Worm (Caenorhabditis elegans) whole organism, late embryonic: ENCODE data around the gene prp-18.

Experiments
- C38D4.7 ChIP-seq: fragments of 200-800 bp; sonication (Bioruptor generic); optimal IDR thresholded peaks from 2 replicates; lab custom pipeline; 2018; ENCODE audit warnings: mild to moderate bottlenecking, missing genetic modification characterization, moderate library complexity, missing compliant biosample characterization
- F13H6.1 ChIP-seq: sonication (generic microtip); optimal IDR thresholded peaks from 2 replicates; lab custom pipeline; 2016; ENCODE audit warnings: missing genetic modification characterization, missing compliant biosample characterization
- K09A11.1 ChIP-seq: sonication (generic microtip); optimal IDR thresholded peaks from 2 replicates; lab custom pipeline; 2017; ENCODE audit warnings: antibody characterized with exemption, mild to moderate bottlenecking, missing genetic modification characterization, missing compliant biosample characterization; ENCODE audit not compliant: insufficient read depth
- T23F11.4 ChIP-seq: fragments of 200-800 bp; sonication (Bioruptor generic); optimal IDR thresholded peaks from 2 replicates; lab custom pipeline; 2018; ENCODE audit warnings: mild to moderate bottlenecking, missing genetic modification characterization, missing compliant biosample characterization
- Y22D7AL.16 ChIP-seq: sonication (generic microtip); optimal IDR thresholded peaks from 2 replicates; lab custom pipeline; 2016; ENCODE audit warnings: missing genetic modification characterization, missing compliant biosample characterization
- ahr-1 ChIP-seq: sonication (generic microtip); optimal IDR thresholded peaks from 2 replicates; lab custom pipeline; 2016; ENCODE audit warnings: missing genetic modification characterization, missing compliant biosample characterization
- ama-1 ChIP-seq: fragments of 150-350 bp; optimal IDR thresholded peaks from 2 replicates; lab custom pipeline; 2014
- ceh-14 ChIP-seq: sonication (generic microtip); optimal IDR thresholded peaks from 2 replicates; lab custom pipeline; 2016; ENCODE audit warnings: missing genotype, missing genetic modification characterization, missing compliant biosample characterization
- ceh-18 ChIP-seq: sonication (generic microtip); optimal IDR thresholded peaks from 2 replicates; lab custom pipeline; 2016; ENCODE audit warnings: missing genetic modification characterization, missing compliant biosample characterization
- ceh-19 ChIP-seq: fragments of 200-800 bp; sonication (Bioruptor generic); optimal IDR thresholded peaks from 2 replicates; lab custom pipeline; 2018; ENCODE audit warnings: mild to moderate bottlenecking, missing genetic modification characterization, missing compliant biosample characterization
- ceh-2 ChIP-seq: sonication (generic microtip); optimal IDR thresholded peaks from 2 replicates; lab custom pipeline; 2016; ENCODE audit warnings: missing genotype, missing genetic modification characterization, missing compliant biosample characterization
- ceh-22 ChIP-seq: sonication (generic microtip); optimal IDR thresholded peaks from 2 replicates; lab custom pipeline; 2017; ENCODE audit warnings: missing biosample characterization, missing genetic modification characterization
- ceh-24 ChIP-seq: sonication (generic microtip); optimal IDR thresholded peaks from 2 replicates; lab custom pipeline; 2016; ENCODE audit warnings: mild to moderate bottlenecking, missing genetic modification characterization, missing compliant biosample characterization
- ceh-30 ChIP-seq: fragments of 150-350 bp; optimal IDR thresholded peaks from 2 replicates; lab custom pipeline; 2014; ENCODE audit warnings: missing biosample characterization, missing genetic modification characterization
- ceh-31 ChIP-seq: sonication (generic microtip); optimal IDR thresholded peaks from 2 replicates; lab custom pipeline; 2016; ENCODE audit warnings: missing genetic modification characterization, missing compliant biosample characterization
- ceh-34 ChIP-seq: sonication (generic microtip); optimal IDR thresholded peaks from 2 replicates; lab custom pipeline; 2016; ENCODE audit warnings: mild to moderate bottlenecking, missing genetic modification characterization, missing compliant biosample characterization
- ceh-45 ChIP-seq: fragments of 200-800 bp; sonication (Bioruptor generic); IDR thresholded peaks from 2 replicates; pipeline ENCODE4 v1.3.6; 2022; ENCODE audit warnings: missing genetic modification reagents, missing genetic modification characterization, missing compliant biosample characterization
- ceh-48 ChIP-seq: sonication (generic microtip); optimal IDR thresholded peaks from 2 replicates; lab custom pipeline; 2016; ENCODE audit warnings: missing genetic modification characterization, inconsistent platforms, missing compliant biosample characterization
- ceh-6 ChIP-seq: fragments of 200-800 bp; sonication (Bioruptor generic); optimal IDR thresholded peaks from 2 replicates; lab custom pipeline; 2018; ENCODE audit warnings: mild to moderate bottlenecking, missing genetic modification characterization, missing compliant biosample characterization
- ceh-9 ChIP-seq: sonication (generic microtip); optimal IDR thresholded peaks from 2 replicates; lab custom pipeline; 2016; ENCODE audit warnings: mild to moderate bottlenecking, missing genetic modification characterization, inconsistent platforms, missing compliant biosample characterization
- dmd-4 ChIP-seq: sonication (generic microtip); optimal IDR thresholded peaks from 2 replicates; lab custom pipeline; 2016; ENCODE audit warnings: borderline replicate concordance, missing genetic modification characterization, missing compliant biosample characterization
- eyg-1 ChIP-seq: sonication (generic microtip); optimal IDR thresholded peaks from 2 replicates; lab custom pipeline; 2016; ENCODE audit warnings: missing genotype, missing genetic modification characterization, missing compliant biosample characterization
- fax-1 ChIP-seq: sonication (generic microtip); optimal IDR thresholded peaks from 2 replicates; lab custom pipeline; 2016; ENCODE audit warnings: missing genotype, missing genetic modification characterization, missing compliant biosample characterization
- fkh-10 ChIP-seq: fragments of 150-350 bp; optimal IDR thresholded peaks from 2 replicates; lab custom pipeline; 2014; ENCODE audit warnings: missing biosample characterization, missing genetic modification reagents, missing genetic modification characterization
- fkh-6 ChIP-seq: sonication (generic microtip); optimal IDR thresholded peaks from 2 replicates; lab custom pipeline; 2016; ENCODE audit warnings: missing genetic modification characterization, missing compliant biosample characterization
- gmeb-2 ChIP-seq: sonication (generic microtip); optimal IDR thresholded peaks from 2 replicates; lab custom pipeline; 2016; ENCODE audit warnings: missing genetic modification characterization, inconsistent platforms, missing compliant biosample characterization
- hlh-15 ChIP-seq: sonication (generic microtip); optimal IDR thresholded peaks from 2 replicates; lab custom pipeline; 2016; ENCODE audit warnings: missing genetic modification characterization, missing compliant biosample characterization
- hlh-6 ChIP-seq: sonication (generic microtip); optimal IDR thresholded peaks from 2 replicates; lab custom pipeline; 2016; ENCODE audit warnings: missing genotype, missing genetic modification characterization, missing compliant biosample characterization
- hlh-8 ChIP-seq: sonication (generic microtip); optimal IDR thresholded peaks from 2 replicates; lab custom pipeline; 2016; ENCODE audit warnings: missing genotype, missing genetic modification characterization, missing compliant biosample characterization
- lim-6 ChIP-seq: sonication (generic microtip); optimal IDR thresholded peaks from 2 replicates; lab custom pipeline; 2016; ENCODE audit warnings: missing genetic modification characterization, missing compliant biosample characterization
- lin-11 ChIP-seq: fragments of 200-800 bp; sonication (Bioruptor generic); optimal IDR thresholded peaks from 2 replicates; lab custom pipeline; 2018; ENCODE audit warnings: mild to moderate bottlenecking, missing genetic modification characterization, missing compliant biosample characterization
- nfya-1 ChIP-seq: sonication (generic microtip); optimal IDR thresholded peaks from 2 replicates; lab custom pipeline; 2017; ENCODE audit warnings: missing genetic modification characterization, mild to moderate bottlenecking, missing compliant biosample characterization, antibody characterized with exemption, moderate library complexity
- nhr-232 ChIP-seq: sonication (generic microtip); optimal IDR thresholded peaks from 2 replicates; lab custom pipeline; 2016; ENCODE audit warnings: missing genetic modification characterization, missing compliant biosample characterization
- npax-4 ChIP-seq: sonication (generic microtip); optimal IDR thresholded peaks from 2 replicates; lab custom pipeline; 2016; ENCODE audit warnings: missing genetic modification characterization, missing compliant biosample characterization
- odd-2 ChIP-seq: sonication (generic microtip); optimal IDR thresholded peaks from 2 replicates; lab custom pipeline; 2017; ENCODE audit warnings: antibody characterized with exemption, mild to moderate bottlenecking, missing genetic modification characterization, missing compliant biosample characterization
- pat-9 ChIP-seq: fragments of 200-800 bp; sonication (Bioruptor generic); optimal IDR thresholded peaks from 2 replicates; lab custom pipeline; 2018; ENCODE audit warnings: mild to moderate bottlenecking, missing genetic modification characterization, moderate library complexity, missing compliant biosample characterization
- pax-1 ChIP-seq: fragments of 150-350 bp; optimal IDR thresholded peaks from 2 replicates; lab custom pipeline; 2014; ENCODE audit warnings: missing biosample characterization, missing genetic modification characterization
- pha-4 ChIP-seq: fragments of 150-350 bp; optimal IDR thresholded peaks from 2 replicates; lab custom pipeline; 2018; ENCODE audit warnings: missing biosample characterization, missing genetic modification reagents, missing genetic modification characterization
- pros-1 ChIP-seq: fragments of 150-350 bp; optimal IDR thresholded peaks from 2 replicates; lab custom pipeline; 2014; ENCODE audit warnings: missing biosample characterization, missing genetic modification reagents, missing genetic modification characterization
- ref-2 ChIP-seq: sonication (generic microtip); optimal IDR thresholded peaks from 2 replicates; lab custom pipeline; 2016; ENCODE audit warnings: missing genetic modification characterization, missing compliant biosample characterization
- sox-2 ChIP-seq: fragments of 200-800 bp; sonication (Bioruptor generic); IDR thresholded peaks from 2 replicates; pipeline ENCODE4 v1.3.6; 2022; ENCODE audit warnings: missing genetic modification reagents, missing genetic modification characterization, missing compliant biosample characterization
- sox-4 ChIP-seq: sonication (generic microtip); optimal IDR thresholded peaks from 2 replicates; lab custom pipeline; 2017; ENCODE audit warnings: mild to moderate bottlenecking, missing genetic modification characterization, inconsistent platforms, missing compliant biosample characterization
- syd-9 ChIP-seq: sonication (generic microtip); optimal IDR thresholded peaks from 2 replicates; lab custom pipeline; 2016; ENCODE audit warnings: mild to moderate bottlenecking, missing genetic modification characterization, moderate library complexity, missing compliant biosample characterization
- tbx-2 ChIP-seq: sonication (generic microtip); optimal IDR thresholded peaks from 2 replicates; lab custom pipeline; 2016; ENCODE audit warnings: missing genetic modification characterization, missing compliant biosample characterization
- tbx-7 ChIP-seq: sonication (generic microtip); optimal IDR thresholded peaks from 2 replicates; lab custom pipeline; 2016; ENCODE audit warnings: missing genotype, missing genetic modification characterization, missing compliant biosample characterization
- ttx-3 ChIP-seq: sonication (generic microtip); optimal IDR thresholded peaks from 2 replicates; lab custom pipeline; 2016; ENCODE audit warnings: missing genetic modification reagents, missing genetic modification characterization, missing compliant biosample characterization
- unc-3 ChIP-seq, 2 experiments: fragments of 200-800 bp in 1 of 2; sonication (Bioruptor generic) in 1 of 2; sonication (generic microtip) in 1 of 2; conservative IDR thresholded peaks in 1 of 2; optimal IDR thresholded peaks in 1 of 2; 2 replicates each; pipeline versions ENCODE4 v1.3.6 to Lab custom; 2016 to 2022; ENCODE audit warnings: missing compliant biosample characterization in 2 of 2, missing genetic modification characterization in 2 of 2, missing genetic modification reagents in 1 of 2
- unc-42 ChIP-seq: sonication (generic microtip); optimal IDR thresholded peaks from 2 replicates; lab custom pipeline; 2016; ENCODE audit warnings: missing genotype, missing genetic modification characterization, missing compliant biosample characterization
- unc-86 ChIP-seq: sonication (generic microtip); optimal IDR thresholded peaks from 2 replicates; lab custom pipeline; 2016; ENCODE audit warnings: missing genetic modification characterization, missing compliant biosample characterization
- ztf-16 ChIP-seq: sonication (generic microtip); optimal IDR thresholded peaks from 2 replicates; lab custom pipeline; 2017; ENCODE audit warnings: missing genetic modification characterization, missing compliant biosample characterization

The prp-18 gene

DNA sequence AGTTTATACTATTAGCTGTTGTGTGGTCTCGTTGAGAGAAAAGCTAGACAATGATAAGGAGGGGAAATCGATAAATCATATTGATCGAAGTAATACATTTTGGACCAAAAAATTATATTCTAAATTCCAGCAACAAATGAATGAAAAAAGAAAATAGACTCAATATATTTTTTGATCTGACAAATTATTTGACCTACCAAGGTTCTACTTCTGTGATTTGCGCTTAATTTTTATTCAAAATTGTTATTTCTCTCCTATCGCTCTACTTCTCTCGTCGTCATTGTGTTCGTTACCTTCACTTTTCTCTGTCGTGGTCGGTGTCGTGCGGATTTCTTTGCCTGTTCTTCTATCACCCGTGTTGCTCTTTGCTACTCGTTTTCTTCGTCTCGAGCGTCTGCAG lies 25.2 kb downstream of the prp-18 start:
- TF ChIP-seq unc-42 = no peak
- no peak for TF ChIP-seq odd-2 (tag; lab: Kevin White, UChicago)
- TF ChIP-seq ceh-9 (tag; lab: Kevin White, UChicago) = no peak
- no peak for TF ChIP-seq pat-9 (tag; lab: Kevin White, UChicago)
- no peak for TF ChIP-seq fkh-10
- TF ChIP-seq eyg-1 = no peak
- TF ChIP-seq ceh-18 (tag; lab: Kevin White, UChicago) = no peak
- no peak for TF ChIP-seq ceh-22 (tag; lab: Kevin White, UChicago)
- TF ChIP-seq, all 69 proteins: peak for 0

DNA sequence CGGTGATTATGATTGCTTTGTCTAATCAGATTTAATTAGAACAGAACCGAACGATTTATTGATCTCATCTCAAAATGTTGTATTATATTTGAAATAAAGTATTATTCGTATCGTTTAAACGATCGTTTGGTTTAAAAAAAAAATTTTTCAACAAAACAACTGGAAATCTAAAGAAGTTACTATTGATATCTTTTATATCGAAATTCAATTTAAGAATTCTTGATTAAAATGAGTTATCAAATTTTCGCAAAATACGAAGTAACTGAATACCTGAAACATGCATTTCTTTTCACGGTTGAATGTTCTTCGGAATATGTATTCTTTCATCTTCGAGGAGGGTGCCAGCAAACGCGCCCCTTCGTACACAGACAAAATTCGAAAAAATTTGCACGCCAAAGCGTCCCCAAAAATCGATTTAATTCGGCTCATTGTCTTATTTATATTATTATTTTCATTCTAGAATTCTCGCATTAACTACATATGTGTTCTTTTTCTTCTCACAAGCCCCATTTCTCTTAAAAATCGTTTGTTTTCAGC lies 26.2 kb downstream of the prp-18 start, which contains the start of gene npp-1:
Gene npp-1, plus strand, starts transcription at position 537 of the 537 bp plus-strand sequence.
- TF ChIP-seq unc-3 (GFP tag; conservative IDR thresholded peaks at IDR 0.05; lab: Robert Waterston, UW) = no peak
- TF ChIP-seq unc-3 (tag; optimal IDR thresholded peaks at IDR 0.05; lab: Kevin White, UChicago) = no peak
- no peak for TF ChIP-seq fkh-10
- TF ChIP-seq eyg-1 = no peak
- no peak for TF ChIP-seq fkh-6 (tag; lab: Kevin White, UChicago)
- TF ChIP-seq ceh-48 (tag; lab: Kevin White, UChicago) = peak; percentile 38
- no peak for TF ChIP-seq ceh-2 (tag; lab: Kevin White, UChicago)
- TF ChIP-seq syd-9 (tag; lab: Kevin White, UChicago) = no peak
- peak; percentile 14 for TF ChIP-seq nfya-1
- TF ChIP-seq F13H6.1 (tag; lab: Kevin White, UChicago) = no peak
- no peak for TF ChIP-seq tbx-7 (tag; lab: Kevin White, UChicago)
- TF ChIP-seq ceh-19 (GFP tag; lab: Kevin White, UChicago) = no peak
- TF ChIP-seq unc-42 = peak; percentile 6
- TF ChIP-seq fax-1 (tag; lab: Kevin White, UChicago) = peak; percentile 16
- TF ChIP-seq sox-4 (tag; lab: Kevin White, UChicago) = no peak
- TF ChIP-seq pros-1 (tag; lab: Kevin White, UChicago) = no peak
- no peak for TF ChIP-seq ceh-45 (GFP tag; lab: Robert Waterston, UW)
- TF ChIP-seq K09A11.1 (tag; lab: Kevin White, UChicago) = no peak
- TF ChIP-seq ceh-34 (tag; lab: Kevin White, UChicago) = no peak
- no peak for TF ChIP-seq lim-6 (tag; lab: Kevin White, UChicago)
- no peak for TF ChIP-seq ceh-18 (tag; lab: Kevin White, UChicago)
- TF ChIP-seq hlh-8 (tag; lab: Kevin White, UChicago) = peak; percentile 25
- no peak for TF ChIP-seq lin-11 (tag; lab: Kevin White, UChicago)
- TF ChIP-seq C38D4.7 (GFP tag; lab: Kevin White, UChicago) = no peak
- TF ChIP-seq ref-2 (tag; lab: Kevin White, UChicago) = peak; percentile 21
- no peak for TF ChIP-seq ceh-30
- TF ChIP-seq ama-1 (lab: Kevin White, UChicago) = no peak
- TF ChIP-seq npax-4 (tag; lab: Kevin White, UChicago) = no peak
- no peak for TF ChIP-seq ceh-9 (tag; lab: Kevin White, UChicago)
- TF ChIP-seq nhr-232 (tag; lab: Kevin White, UChicago) = no peak
- TF ChIP-seq ttx-3 = no peak
- no peak for TF ChIP-seq ceh-6 (GFP tag; lab: Kevin White, UChicago)
- TF ChIP-seq pax-1 (tag; lab: Kevin White, UChicago) = no peak
- TF ChIP-seq ahr-1 (tag; lab: Kevin White, UChicago) = no peak
- TF ChIP-seq unc-86 (tag; lab: Kevin White, UChicago) = no peak
- no peak for TF ChIP-seq gmeb-2 (tag; lab: Kevin White, UChicago)
- no peak for TF ChIP-seq odd-2 (tag; lab: Kevin White, UChicago)
- TF ChIP-seq hlh-15 (tag; lab: Kevin White, UChicago) = no peak
- TF ChIP-seq sox-2 = no peak
- TF ChIP-seq ceh-14 = peak; percentile 23
- peak; percentile 81 for TF ChIP-seq ceh-31 (tag; lab: Kevin White, UChicago)
- TF ChIP-seq pha-4 (tag; lab: Kevin White, UChicago) = no peak
- no peak for TF ChIP-seq Y22D7AL.16 (tag; lab: Kevin White, UChicago)
- TF ChIP-seq tbx-2 (tag; lab: Kevin White, UChicago) = peak; percentile 59
- no peak for TF ChIP-seq ceh-24
- no peak for TF ChIP-seq ztf-16
- no peak for TF ChIP-seq dmd-4
- no peak for TF ChIP-seq T23F11.4 (GFP tag; lab: Kevin White, UChicago)
- TF ChIP-seq hlh-6 = no peak
